Worm (Caenorhabditis elegans): Measurements from ENCODE around the gene F18E3.12.

DNA sequence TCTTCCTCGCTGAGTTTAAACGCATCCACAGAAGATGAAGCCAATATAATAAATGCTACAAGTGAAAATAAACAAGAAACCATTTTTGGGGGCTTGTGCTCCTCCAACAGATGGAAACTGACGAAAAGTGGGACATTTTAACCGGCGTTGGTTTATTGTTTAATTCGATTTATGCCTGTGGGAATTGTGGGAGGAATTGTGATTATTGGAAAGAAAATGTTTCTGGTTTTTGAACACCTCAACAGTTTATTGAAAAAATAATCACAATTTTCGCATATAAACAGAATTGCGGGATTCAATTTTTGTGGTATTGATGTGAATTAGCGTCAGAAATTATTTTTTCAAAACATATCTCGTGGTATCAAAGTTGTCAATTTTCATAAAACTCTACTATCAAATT lies 39.5 kb downstream of the F18E3.12 start, which contains the start of gene try-8:
- TF ChIP-seq nhr-11 (tag; optimal IDR thresholded peaks at IDR 0.05) (no peak), nhr-6 (tag; optimal IDR thresholded peaks at IDR 0.05) (no peak), nhr-237 (tag; optimal IDR thresholded peaks at IDR 0.05) (no peak), unc-39 (tag; optimal IDR thresholded peaks at IDR 0.05) (no peak)
